Fruit fly (Drosophila melanogaster): ENCODE measurements around the gene png.

The png gene

DNA sequence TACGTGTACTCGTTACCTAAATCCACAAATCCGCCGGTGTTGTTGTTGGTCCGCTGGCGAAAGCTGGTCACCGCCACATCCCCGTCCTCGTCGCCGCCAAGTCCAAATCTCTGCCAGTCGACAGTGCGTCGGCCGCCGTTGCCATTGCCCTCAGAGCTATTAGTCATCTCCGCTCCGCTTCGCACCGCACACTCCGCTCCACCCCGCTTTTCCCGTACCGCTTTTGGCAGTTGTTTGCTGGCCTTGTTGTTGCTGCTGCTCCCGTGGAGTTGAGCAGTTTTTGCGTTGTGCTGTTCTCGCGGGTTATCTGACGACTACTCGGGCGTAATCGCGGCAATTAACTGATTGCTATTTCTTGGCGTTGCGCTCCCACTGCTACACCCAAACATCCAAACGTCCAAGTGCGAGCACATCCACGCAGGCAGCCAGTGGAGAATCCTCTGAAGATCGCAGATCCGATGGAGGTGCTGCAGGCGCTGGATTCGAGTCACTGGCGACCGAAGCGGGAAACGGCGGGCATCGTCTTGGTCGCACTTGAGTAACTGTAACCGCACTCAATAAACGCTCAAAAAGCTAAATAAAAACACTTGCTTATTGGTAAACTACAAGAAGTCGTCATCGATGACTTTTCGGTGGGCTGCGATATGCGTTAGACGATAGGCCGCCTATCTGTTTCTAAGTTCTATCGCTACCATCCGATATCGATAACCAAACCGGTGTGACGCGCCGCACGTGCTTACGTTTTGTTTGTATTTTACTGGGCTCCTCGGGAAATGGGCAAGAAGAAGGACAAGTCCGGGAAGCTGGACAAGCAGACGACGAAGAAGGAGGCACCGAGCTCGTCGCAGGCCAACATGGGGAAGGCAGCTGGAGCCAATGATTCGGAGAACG lies 3.8 kb downstream of the png start, which contains the start of the genes CG12773 and CG11417 (continued):
- TF ChIP-seq row (GFP tag; IDR thresholded peaks at IDR 0.05): no peak
- TF ChIP-seq ci (GFP tag; IDR thresholded peaks at IDR 0.05): no peak
- TF ChIP-seq rib (GFP tag; IDR thresholded peaks at IDR 0.05): no peak
- TF ChIP-seq wdn (GFP tag; IDR thresholded peaks at IDR 0.05): no peak
- no peak for TF ChIP-seq Ets97D (GFP tag; optimal IDR thresholded peaks at IDR 0.05)
- peak; percentile 94; the same call in 3 of the 4 replicates for TF ChIP-seq chinmo (GFP tag; IDR thresholded peaks at IDR 0.05; ENCODE audit: partially characterized antibody)
- TF ChIP-seq pzg (GFP tag; optimal IDR thresholded peaks at IDR 0.05): peak; percentile 39
- TF ChIP-seq chn (GFP tag; optimal IDR thresholded peaks at IDR 0.05): no peak
- TF ChIP-seq CG30403 (GFP tag; optimal IDR thresholded peaks at IDR 0.05): no peak
- TF ChIP-seq Rfx (GFP tag; IDR thresholded peaks at IDR 0.05): no peak
- no peak for TF ChIP-seq CG6175 (GFP tag; IDR thresholded peaks at IDR 0.05)
- TF ChIP-seq Mrtf (GFP tag; IDR thresholded peaks at IDR 0.05): no peak
- TF ChIP-seq ems (GFP tag; optimal IDR thresholded peaks at IDR 0.05): no peak
- no peak for TF ChIP-seq NK7.1 (GFP tag; optimal IDR thresholded peaks at IDR 0.05)
- TF ChIP-seq trem (tag; optimal IDR thresholded peaks at IDR 0.05): no peak
- TF ChIP-seq Ptx1 (GFP tag; IDR thresholded peaks at IDR 0.05): no peak
- TF ChIP-seq unpg (GFP tag; optimal IDR thresholded peaks at IDR 0.05): no peak
- no peak for TF ChIP-seq CG11247 (GFP tag; IDR thresholded peaks at IDR 0.05)
- TF ChIP-seq CG16863 (GFP tag; optimal IDR thresholded peaks at IDR 0.05): no peak
- no peak for TF ChIP-seq dati (GFP tag; IDR thresholded peaks at IDR 0.05)
- no peak for TF ChIP-seq mirr (GFP tag; optimal IDR thresholded peaks at IDR 0.05)
- no peak for TF ChIP-seq br (optimal IDR thresholded peaks at IDR 0.05)
- TF ChIP-seq CG13287 (GFP tag; IDR thresholded peaks at IDR 0.05; ENCODE audit: partially characterized antibody): peak; percentile 83
- no peak for TF ChIP-seq Hmr (GFP tag; optimal IDR thresholded peaks at IDR 0.05)
- TF ChIP-seq CG10462 (GFP tag; optimal IDR thresholded peaks at IDR 0.05): no peak
- TF ChIP-seq CG17802 (tag; optimal IDR thresholded peaks at IDR 0.05): no peak
- TF ChIP-seq CG4424 (GFP tag; optimal IDR thresholded peaks at IDR 0.05): no peak
- TF ChIP-seq chm (GFP tag; IDR thresholded peaks at IDR 0.05): no peak
- TF ChIP-seq vnd (GFP tag; IDR thresholded peaks at IDR 0.05; ENCODE audit: partially characterized antibody): peak; percentile 85
- TF ChIP-seq CG4617 (GFP tag; optimal IDR thresholded peaks at IDR 0.05; ENCODE audit: borderline replicate concordance): peak; percentile 16
- no peak for TF ChIP-seq twi (tag; optimal IDR thresholded peaks at IDR 0.05)
- TF ChIP-seq schlank (tag; optimal IDR thresholded peaks at IDR 0.05): no peak
- no peak for TF ChIP-seq Awh (GFP tag; IDR thresholded peaks at IDR 0.05)
- no peak for TF ChIP-seq fru (optimal IDR thresholded peaks at IDR 0.05)
- TF ChIP-seq lilli (GFP tag; optimal IDR thresholded peaks at IDR 0.05): no peak
- TF ChIP-seq Elba2 (GFP tag; optimal IDR thresholded peaks at IDR 0.05): peak; percentile 60
- no peak for TF ChIP-seq Doc2 (GFP tag; IDR thresholded peaks at IDR 0.05)
- TF ChIP-seq pan (optimal IDR thresholded peaks at IDR 0.05): no peak
- no peak for TF ChIP-seq pan (GFP tag; optimal IDR thresholded peaks at IDR 0.05 in 1 of 2, IDR thresholded peaks at IDR 0.05 in 1 of 2)
- no peak for TF ChIP-seq CG31441 (GFP tag; IDR thresholded peaks at IDR 0.05)
- TF ChIP-seq Poxn (GFP tag; IDR thresholded peaks at IDR 0.05): no peak
- no peak for TF ChIP-seq Dip3 (GFP tag; optimal IDR thresholded peaks at IDR 0.05)
- TF ChIP-seq Gug (GFP tag; IDR thresholded peaks at IDR 0.05): no peak
- no peak for TF ChIP-seq disco-r (GFP tag; optimal IDR thresholded peaks at IDR 0.05)
- TF ChIP-seq CG4282 (GFP tag; optimal IDR thresholded peaks at IDR 0.05): no peak
- TF ChIP-seq dpn (GFP tag; optimal IDR thresholded peaks at IDR 0.05): no peak
- TF ChIP-seq Nf-YC (tag; optimal IDR thresholded peaks at IDR 0.05): no peak
- no peak for TF ChIP-seq HHEX (GFP tag; optimal IDR thresholded peaks at IDR 0.05)
- TF ChIP-seq CG7928 (GFP tag; optimal IDR thresholded peaks at IDR 0.05): no peak
- no peak for TF ChIP-seq CG9797 (GFP tag; optimal IDR thresholded peaks at IDR 0.05)
- TF ChIP-seq CG3726 (GFP tag; IDR thresholded peaks at IDR 0.05): no peak
- no peak for TF ChIP-seq CG14050 (GFP tag; IDR thresholded peaks at IDR 0.05)
